Worm (Caenorhabditis elegans) whole organism, mixed stage, embryonic: Measurements from ENCODE around the gene ceh-83.

Experiments used
- M03D4.4 ChIP-seq: sonication (generic microtip); optimal IDR thresholded peaks from 2 replicates; lab custom pipeline; 2017; ENCODE audit warnings: mild to moderate bottlenecking, missing genetic modification characterization, missing compliant biosample characterization
- lsy-2 ChIP-seq: fragments of 150-350 bp; optimal IDR thresholded peaks from 2 replicates; lab custom pipeline; 2014; ENCODE audit warnings: missing biosample characterization, missing genetic modification characterization

- TF ChIP-seq lsy-2 (no peak), M03D4.4 (no peak)
Measured at ce11 chrII:1695861-1696260, 40.5 kb downstream of the ceh-83 start, which contains the start of gene F58E1.13.
